Fruit fly (Drosophila melanogaster) whole organism, embryonic: ENCODE measurements around the gene Fur2.

Experiments
- BEAF-32 ChIP-seq: fragments of 200-800 bp; sonication (Bioruptor generic); optimal IDR thresholded peaks from 3 replicates; lab custom pipeline; 2017; ENCODE audit warnings: missing biosample characterization, missing genetic modification characterization, mild to moderate bottlenecking, moderate library complexity, missing genetic modification reagents
- Bgb ChIP-seq: fragments of 200-800 bp; sonication (Bioruptor generic); IDR thresholded peaks from 2 replicates; pipeline ENCODE4 v1.3.6; 2022; ENCODE audit warnings: missing biosample characterization, missing genetic modification characterization; ENCODE audit not compliant: partially characterized antibody
- CG10209 ChIP-seq: fragments of 200-800 bp; sonication (Bioruptor generic); optimal IDR thresholded peaks from 3 replicates; lab custom pipeline; 2017; ENCODE audit warnings: missing biosample characterization, mild to moderate bottlenecking, missing genetic modification characterization, missing genetic modification reagents
- CG10565 ChIP-seq: fragments of 200-800 bp; sonication (Bioruptor generic); optimal IDR thresholded peaks from 3 replicates; lab custom pipeline; 2016; ENCODE audit warnings: missing biosample characterization, mild to moderate bottlenecking, missing genetic modification characterization
- CG12942 ChIP-seq: fragments of 200-800 bp; sonication (Bioruptor generic); optimal IDR thresholded peaks from 3 replicates; lab custom pipeline; 2016; ENCODE audit warnings: missing biosample characterization, missing genetic modification characterization
- CG13624 ChIP-seq: fragments of 200-800 bp; sonication (Bioruptor generic); optimal IDR thresholded peaks from 2 replicates; lab custom pipeline; 2016; ENCODE audit warnings: missing biosample characterization, missing genetic modification characterization
- CG14441 ChIP-seq: fragments of 200-800 bp; sonication (Bioruptor generic); IDR thresholded peaks from 2 replicates; pipeline ENCODE4 v1.3.6; 2022; ENCODE audit warnings: missing biosample characterization, missing genetic modification characterization
- CG14965 ChIP-seq: fragments of 200-800 bp; sonication (Bioruptor generic); optimal IDR thresholded peaks from 2 replicates; lab custom pipeline; 2016; ENCODE audit warnings: missing biosample characterization, missing genetic modification characterization, borderline replicate concordance
- CG17829 ChIP-seq: fragments of 200-800 bp; optimal IDR thresholded peaks from 2 replicates; lab custom pipeline; 2019; ENCODE audit warnings: missing biosample characterization, mild to moderate bottlenecking, missing genetic modification characterization, moderate library complexity
- CG34224 ChIP-seq: fragments of 200-800 bp; sonication (Bioruptor generic); IDR thresholded peaks from 3 replicates; pipeline ENCODE4 v1.3.6; 2022; ENCODE audit warnings: missing biosample characterization, missing genetic modification characterization; ENCODE audit not compliant: partially characterized antibody
- CG6654 ChIP-seq: fragments of 200-800 bp; sonication (Bioruptor generic); optimal IDR thresholded peaks from 2 replicates; lab custom pipeline; 2017; ENCODE audit warnings: missing biosample characterization, mild to moderate bottlenecking, missing genetic modification characterization
- CG7357 ChIP-seq: fragments of 200-800 bp; sonication (Bioruptor generic); IDR thresholded peaks from 3 replicates; pipeline ENCODE4 v1.3.6; 2022; ENCODE audit warnings: missing biosample characterization, missing genetic modification characterization
- CG9797 ChIP-seq: fragments of 200-800 bp; sonication (Bioruptor generic); optimal IDR thresholded peaks from 3 replicates; lab custom pipeline; 2018; ENCODE audit warnings: missing biosample characterization, mild to moderate bottlenecking, missing genetic modification characterization
- Camta ChIP-seq: fragments of 200-800 bp; sonication (Bioruptor generic); optimal IDR thresholded peaks from 2 replicates; lab custom pipeline; 2016; ENCODE audit warnings: missing biosample characterization, missing genetic modification characterization
- Dad ChIP-seq: fragments of 200-800 bp; sonication (Bioruptor generic); optimal IDR thresholded peaks from 3 replicates; lab custom pipeline; 2016; ENCODE audit warnings: missing biosample characterization, missing genetic modification characterization
- Dll ChIP-seq: fragments of 200-800 bp; sonication (Bioruptor generic); IDR thresholded peaks from 4 replicates; pipeline ENCODE4 v1.3.6; 2022; ENCODE audit warnings: missing biosample characterization, missing genetic modification characterization; ENCODE audit not compliant: partially characterized antibody
- Eip74EF ChIP-seq, 2 experiments: fragments of 200-800 bp in 1 of 2; fragments of >200 bp in 1 of 2; sonication (Bioruptor generic) in 1 of 2; optimal IDR thresholded peaks; 2 replicates each; lab custom pipeline; 2017 to 2019; ENCODE audit warnings: missing biosample characterization in 2 of 2, missing genetic modification characterization in 2 of 2, mild to moderate bottlenecking in 1 of 2, moderate library complexity in 1 of 2
- Elba2 ChIP-seq: fragments of 200-800 bp; sonication (Bioruptor generic); optimal IDR thresholded peaks from 3 replicates; lab custom pipeline; 2016; ENCODE audit warnings: missing biosample characterization, missing genetic modification characterization
- Ets65A ChIP-seq: fragments of 200-800 bp; sonication (Bioruptor generic); peaks from one replicate; lab custom pipeline; 2016; ENCODE audit warnings: missing biosample characterization, missing genetic modification characterization
- Fer2 ChIP-seq: fragments of 200-800 bp; sonication (Bioruptor generic); optimal IDR thresholded peaks from 2 replicates; lab custom pipeline; 2018; ENCODE audit warnings: missing biosample characterization, mild to moderate bottlenecking, missing genetic modification characterization, moderate library complexity
- Lhr ChIP-seq: fragments of 200-800 bp; sonication (Bioruptor generic); optimal IDR thresholded peaks from 3 replicates; lab custom pipeline; 2017; ENCODE audit warnings: mild to moderate bottlenecking, missing biosample characterization, missing genetic modification reagents, missing genetic modification characterization
- MBD-R2 ChIP-seq: fragments of 200-800 bp; sonication (Bioruptor generic); IDR thresholded peaks from 2 replicates; pipeline ENCODE4 v1.3.6; 2022; ENCODE audit warnings: missing biosample characterization, missing genetic modification characterization
- Max ChIP-seq: fragments of 200-800 bp; sonication (Bioruptor generic); optimal IDR thresholded peaks from 2 replicates; lab custom pipeline; 2016; ENCODE audit warnings: missing biosample characterization, mild to moderate bottlenecking, missing genetic modification characterization
- Med ChIP-seq: fragments of 200-800 bp; sonication (Bioruptor generic); peaks from one replicate; lab custom pipeline; 2016; ENCODE audit warnings: missing biosample characterization, missing genetic modification characterization, mild to moderate bottlenecking, inconsistent platforms, moderate library complexity
- NC2α ChIP-seq: fragments of 200-800 bp; sonication (Bioruptor generic); optimal IDR thresholded peaks from 2 replicates; lab custom pipeline; 2016; ENCODE audit warnings: missing biosample characterization, missing genetic modification characterization
- NC2β ChIP-seq: fragments of 200-800 bp; sonication (Bioruptor generic); optimal IDR thresholded peaks from 2 replicates; lab custom pipeline; 2016; ENCODE audit warnings: missing biosample characterization, missing genetic modification characterization
- Nf-YA ChIP-seq: fragments of 200-800 bp; sonication (Bioruptor generic); IDR thresholded peaks from 2 replicates; pipeline ENCODE4 v1.3.6; 2022; ENCODE audit warnings: missing biosample characterization, missing genetic modification characterization
- Opbp ChIP-seq: fragments of 200-800 bp; sonication (Bioruptor generic); IDR thresholded peaks from 3 replicates; pipeline ENCODE4 v1.3.6; 2022; ENCODE audit warnings: missing biosample characterization, missing genetic modification characterization; ENCODE audit not compliant: partially characterized antibody
- Rfx ChIP-seq: fragments of 200-800 bp; sonication (Bioruptor generic); IDR thresholded peaks from 2 replicates; pipeline ENCODE4 v1.3.6; 2022; ENCODE audit warnings: missing biosample characterization, missing genetic modification characterization
- Sox100B ChIP-seq: fragments of 200-800 bp; sonication (Bioruptor generic); optimal IDR thresholded peaks from 3 replicates; lab custom pipeline; 2018; ENCODE audit warnings: missing biosample characterization, mild to moderate bottlenecking, missing genetic modification characterization
- Taf1 ChIP-seq: fragments of 200-800 bp; sonication (Bioruptor generic); IDR thresholded peaks from 2 replicates; pipeline ENCODE4 v1.3.6; 2022; ENCODE audit warnings: missing biosample characterization, missing genetic modification characterization
- Vsx1 ChIP-seq: fragments of 200-800 bp; sonication (Bioruptor generic); optimal IDR thresholded peaks from 2 replicates; lab custom pipeline; 2017; ENCODE audit warnings: missing biosample characterization, mild to moderate bottlenecking, missing genetic modification characterization, missing genetic modification reagents
- Xbp1 ChIP-seq: fragments of 200-800 bp; sonication (Bioruptor generic); optimal IDR thresholded peaks from 3 replicates; lab custom pipeline; 2016; ENCODE audit warnings: missing biosample characterization, mild to moderate bottlenecking, missing genetic modification characterization
- YL-1 ChIP-seq: fragments of 200-800 bp; sonication (Bioruptor generic); optimal IDR thresholded peaks from 3 replicates; lab custom pipeline; 2017; ENCODE audit warnings: missing biosample characterization, mild to moderate bottlenecking, missing genetic modification characterization
- bab2 ChIP-seq: fragments of 200-800 bp; sonication (Bioruptor generic); optimal IDR thresholded peaks from 2 replicates; lab custom pipeline; 2016; ENCODE audit warnings: missing biosample characterization, missing genetic modification characterization
- crol ChIP-seq: fragments of 200-800 bp; sonication (Bioruptor generic); IDR thresholded peaks from 2 replicates; pipeline ENCODE4 v1.3.6; 2022; ENCODE audit warnings: missing biosample characterization, missing genetic modification characterization
- ewg ChIP-seq: fragments of 200-800 bp; sonication (Bioruptor generic); optimal IDR thresholded peaks from 3 replicates; lab custom pipeline; 2017; ENCODE audit warnings: mild to moderate bottlenecking, missing biosample characterization, missing genetic modification reagents, missing genetic modification characterization
- grn ChIP-seq: fragments of 200-800 bp; sonication (Bioruptor generic); optimal IDR thresholded peaks from 3 replicates; lab custom pipeline; 2017; ENCODE audit warnings: missing biosample characterization, missing genetic modification characterization
- kah ChIP-seq: fragments of 200-800 bp; sonication (Bioruptor generic); optimal IDR thresholded peaks from 2 replicates; lab custom pipeline; 2018; ENCODE audit warnings: missing biosample characterization, mild to moderate bottlenecking, missing genetic modification characterization
- nerfin-2 ChIP-seq: fragments of 200-800 bp; sonication (Bioruptor generic); IDR thresholded peaks from 2 replicates; pipeline ENCODE4 v1.3.6; 2022; ENCODE audit warnings: missing biosample characterization, missing genetic modification characterization; ENCODE audit not compliant: partially characterized antibody
- otp ChIP-seq: fragments of 200-800 bp; sonication (Bioruptor generic); IDR thresholded peaks from 3 replicates; pipeline ENCODE4, ENCODE4 v1.3.6; 2022; ENCODE audit warnings: missing biosample characterization, missing genetic modification characterization
- pan ChIP-seq, 4 experiments: fragments of >200 bp in 3 of 4; fragments of 200-800 bp in 1 of 4; sonication (Bioruptor generic) in 1 of 4; optimal IDR thresholded peaks in 3 of 4; IDR thresholded peaks in 1 of 4; 2 replicates each; pipeline versions ENCODE4 v1.3.6 to Lab custom; 2017 to 2022; ENCODE audit warnings: missing biosample characterization in 2 of 4, missing genetic modification characterization in 2 of 4, mixed read lengths in 1 of 4
- row ChIP-seq: fragments of 200-800 bp; sonication (Bioruptor generic); IDR thresholded peaks from 3 replicates; pipeline ENCODE4 v1.3.6; 2022; ENCODE audit warnings: missing biosample characterization, missing genetic modification characterization
- sens ChIP-seq: fragments of 200-800 bp; sonication (Bioruptor generic); peaks from one replicate; lab custom pipeline; 2016; ENCODE audit warnings: missing biosample characterization, missing genetic modification characterization
- slbo ChIP-seq: fragments of 200-800 bp; sonication (Bioruptor generic); IDR thresholded peaks from 2 replicates; pipeline ENCODE4 v1.3.6; 2022; ENCODE audit warnings: missing biosample characterization, missing genetic modification characterization
- trem ChIP-seq: fragments of 200-800 bp; optimal IDR thresholded peaks from 3 replicates; lab custom pipeline; 2019; ENCODE audit warnings: missing biosample characterization, mild to moderate bottlenecking, missing genetic modification characterization, moderate library complexity
- yki ChIP-seq: fragments of >200 bp; optimal IDR thresholded peaks from 3 replicates; lab custom pipeline; 2018

Gene Fur2

DNA sequence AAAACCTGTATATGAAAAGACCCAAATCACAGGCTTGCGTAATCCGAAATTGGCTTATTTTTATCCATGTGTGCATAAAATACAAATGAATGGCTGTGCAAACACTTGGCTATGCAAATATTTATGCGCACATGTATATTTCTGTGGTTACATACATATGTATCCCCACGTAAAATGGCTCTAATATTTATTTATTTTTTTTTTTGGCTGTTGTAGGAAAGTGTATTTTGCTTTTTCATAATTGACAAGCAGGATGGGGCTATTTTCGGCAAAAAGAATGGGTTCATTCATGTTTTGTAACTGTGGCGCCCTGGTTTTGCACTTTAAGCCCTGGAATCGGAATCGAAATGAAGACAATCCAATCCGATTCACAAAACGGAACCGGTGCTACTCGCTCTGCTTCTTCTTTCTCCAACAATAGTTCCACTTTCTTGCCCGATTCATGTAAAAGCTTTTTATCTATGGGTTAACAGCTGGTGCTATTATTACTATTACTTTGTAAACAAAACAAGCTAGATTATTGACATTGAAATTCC lies 37.7 kb upstream of the Fur2 start (continued):
- TF ChIP-seq Med (GFP tag; lab: Kevin White, UChicago), result peak; percentile 95
- TF ChIP-seq ewg, result peak; percentile 40
- peak; percentile 79 for TF ChIP-seq Xbp1 (GFP tag; lab: Kevin White, UChicago)
- peak; percentile 65 for TF ChIP-seq Vsx1 (GFP tag; lab: Kevin White, UChicago)
- peak; percentile 86 for TF ChIP-seq slbo (GFP tag; lab: Robert Waterston, UW)
- no peak for TF ChIP-seq CG10565 (GFP tag; lab: Kevin White, UChicago)
- TF ChIP-seq yki (lab: Kevin White, UChicago), result no peak
- no peak for TF ChIP-seq pan (optimal IDR thresholded peaks at IDR 0.05; lab: Kevin White, UChicago)
- peak in 1 of 2 experiments; percentile 83 for TF ChIP-seq pan (GFP tag; optimal IDR thresholded peaks at IDR 0.05 in 1 of 2, IDR thresholded peaks at IDR 0.05 in 1 of 2)
- peak; percentile 60 for TF ChIP-seq Max (GFP tag; lab: Kevin White, UChicago)
- peak; percentile 47 for TF ChIP-seq Sox100B (GFP tag; lab: Kevin White, UChicago)
- peak; percentile 59 for TF ChIP-seq Fer2 (tag; lab: Kevin White, UChicago)
- 0 out of 4 replicates have a peak, but pooled peaks have one; percentile 22 for TF ChIP-seq Dll (GFP tag; lab: Robert Waterston, UW)
- peak; percentile 70 for TF ChIP-seq bab2 (GFP tag; lab: Kevin White, UChicago)
- TF ChIP-seq kah (GFP tag; lab: Kevin White, UChicago), result peak; percentile 26

DNA sequence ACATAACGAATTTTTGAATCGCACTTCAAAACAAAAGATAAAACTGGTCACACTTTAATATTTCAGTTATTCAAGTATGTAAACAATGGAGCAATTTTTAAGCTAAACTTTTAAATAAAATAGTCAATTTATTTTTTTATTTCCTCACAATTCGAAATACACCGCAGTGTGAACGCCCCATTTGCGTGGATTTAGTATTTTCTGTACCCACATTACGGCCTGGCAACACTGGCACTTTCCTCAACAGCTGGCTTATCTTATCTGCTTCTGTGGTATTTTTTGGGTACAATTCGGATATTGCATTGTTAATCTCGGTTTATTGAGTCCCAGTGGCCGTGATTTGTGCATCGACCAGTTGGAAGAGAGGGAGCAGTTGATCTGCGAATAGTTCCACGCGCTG lies 22.8 kb upstream of the Fur2 start, which contains the start of gene sl:
Gene sl, plus strand, starts transcription at position 254 of the 400 bp plus-strand sequence.
- TF ChIP-seq trem (tag; lab: Kevin White, UChicago) (peak; percentile 30), Taf1 (GFP tag; lab: Robert Waterston, UW) (no peak), nerfin-2 (GFP tag; lab: Robert Waterston, UW) (no peak), Eip74EF (GFP tag; optimal IDR thresholded peaks at IDR 0.05; lab: Kevin White, UChicago) (peak in 1 of 2 experiments; percentile 59), CG34224 (GFP tag; lab: Robert Waterston, UW) (peak; percentile 53; the same call in 2 of the 3 replicates), grn (GFP tag; lab: Kevin White, UChicago) (peak; percentile 55), crol (GFP tag; lab: Robert Waterston, UW) (no peak), CG17829 (peak; percentile 44), Xbp1 (GFP tag; lab: Kevin White, UChicago) (peak; percentile 23), YL-1 (GFP tag; lab: Kevin White, UChicago) (peak; percentile 57), MBD-R2 (GFP tag; lab: Robert Waterston, UW) (peak; percentile 81), Nf-YA (GFP tag; lab: Robert Waterston, UW) (no peak), Opbp (GFP tag; lab: Robert Waterston, UW) (0 out of 3 replicates have a peak, but pooled peaks have one; percentile 27), CG14965 (GFP tag; lab: Kevin White, UChicago) (no peak), Camta (GFP tag; lab: Kevin White, UChicago) (peak; percentile 32), CG10209 (GFP tag; lab: Kevin White, UChicago) (no peak), Ets65A (GFP tag; lab: Kevin White, UChicago) (peak; percentile 46), Elba2 (peak; percentile 40), Lhr (GFP tag; lab: Kevin White, UChicago) (no peak), Dad (GFP tag; lab: Kevin White, UChicago) (peak; percentile 18), Med (GFP tag; lab: Kevin White, UChicago) (peak; percentile 90), sens (GFP tag; lab: Kevin White, UChicago) (peak; percentile 85), CG12942 (GFP tag; lab: Kevin White, UChicago) (no peak), Rfx (GFP tag; lab: Robert Waterston, UW) (peak; percentile 58), BEAF-32 (GFP tag; lab: Kevin White, UChicago) (peak; percentile 30), row (GFP tag; lab: Robert Waterston, UW) (peak; percentile 83), CG7357 (GFP tag; lab: Robert Waterston, UW) (peak; percentile 92), NC2α (no peak), CG9797 (GFP tag; lab: Kevin White, UChicago) (peak; percentile 71), CG14441 (no peak), otp (0 out of 3 replicates have a peak, but pooled peaks have one; percentile 10), CG13624 (GFP tag; lab: Kevin White, UChicago) (peak; percentile 26), Bgb (GFP tag; lab: Robert Waterston, UW) (0 out of 2 replicates have a peak, but pooled peaks have one; percentile 36), CG6654 (GFP tag; lab: Kevin White, UChicago) (no peak), NC2β (GFP tag; lab: Kevin White, UChicago) (no peak)
